Worm (Caenorhabditis elegans) whole organism, mixed stage, embryonic: Measurements from ENCODE around the gene C18A11.3.

Source experiments
- flh-1 ChIP-seq: fragments of 200-800 bp; sonication (Bioruptor generic); optimal IDR thresholded peaks from 2 replicates; lab custom pipeline; 2018; ENCODE audit warnings: mild to moderate bottlenecking, missing genetic modification characterization, moderate library complexity, missing compliant biosample characterization
- lin-13 ChIP-seq: fragments of 150-350 bp; optimal IDR thresholded peaks from 2 replicates; lab custom pipeline; 2014; ENCODE audit warnings: missing biosample characterization, missing genetic modification characterization
- lsy-2 ChIP-seq: fragments of 150-350 bp; optimal IDR thresholded peaks from 2 replicates; lab custom pipeline; 2014; ENCODE audit warnings: missing biosample characterization, missing genetic modification characterization
- mep-1 ChIP-seq: fragments of 150-350 bp; optimal IDR thresholded peaks from 2 replicates; lab custom pipeline; 2017; ENCODE audit warnings: missing biosample characterization, missing genetic modification reagents, missing genetic modification characterization, inconsistent platforms
- pha-4 ChIP-seq: fragments of 150-350 bp; optimal IDR thresholded peaks from 2 replicates; lab custom pipeline; 2018; ENCODE audit warnings: missing biosample characterization, missing genetic modification reagents, missing genetic modification characterization
- snpc-4 ChIP-seq: fragments of 150-350 bp; optimal IDR thresholded peaks from 2 replicates; lab custom pipeline; 2014; ENCODE audit warnings: missing biosample characterization, missing genetic modification characterization
- unc-62 ChIP-seq: fragments of 150-350 bp; optimal IDR thresholded peaks from 2 replicates; lab custom pipeline; 2014; ENCODE audit warnings: missing biosample characterization, missing genetic modification reagents, missing genetic modification characterization

DNA sequence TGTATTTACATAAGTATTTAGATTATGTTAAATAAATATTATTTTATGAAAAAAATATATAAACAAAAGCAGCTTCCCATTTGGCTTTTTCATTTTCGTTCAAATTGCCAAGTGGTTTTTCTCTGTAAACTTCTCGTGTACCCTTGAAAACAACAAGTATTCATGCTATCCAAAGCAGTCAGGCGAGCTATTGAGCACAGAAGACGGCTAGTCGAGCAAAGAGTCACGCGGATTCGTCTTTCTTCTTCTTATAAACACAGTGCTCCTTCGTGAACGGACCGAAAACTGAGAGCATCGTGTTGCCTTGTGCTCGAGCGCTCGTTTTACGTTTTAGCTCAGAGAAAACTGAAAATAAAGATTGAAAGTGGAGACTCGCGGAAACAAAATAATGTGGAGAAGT, 45.0 kb upstream of the C18A11.3 start:
- TF ChIP-seq flh-1 (GFP tag; lab: Kevin White, UChicago) (no peak), pha-4 (tag; lab: Kevin White, UChicago) (no peak), mep-1 (tag; lab: Kevin White, UChicago) (no peak), snpc-4 (tag; lab: Kevin White, UChicago) (no peak), unc-62 (GFP tag; lab: Kevin White, UChicago) (no peak), lsy-2 (tag; lab: Kevin White, UChicago) (no peak), lin-13 (tag; lab: Kevin White, UChicago) (no peak)
